Fruit fly (Drosophila melanogaster) whole organism, embryonic: ENCODE data around the gene CG13653.
A peak's percentile ranks its signal among the peaks of the same experiment; 100 is the strongest.

Experiments used
- Atf3 ChIP-seq: fragments of 200-800 bp; sonication (Bioruptor generic); optimal IDR thresholded peaks from 3 replicates; lab custom pipeline; 2016; ENCODE audit warnings: missing biosample characterization, missing genetic modification characterization
- Bgb ChIP-seq: fragments of 200-800 bp; sonication (Bioruptor generic); IDR thresholded peaks from 2 replicates; pipeline ENCODE4 v1.3.6; 2022; ENCODE audit warnings: missing biosample characterization, missing genetic modification characterization; ENCODE audit not compliant: partially characterized antibody
- C15 ChIP-seq: fragments of 200-800 bp; sonication (Bioruptor generic); IDR thresholded peaks from 3 replicates; pipeline ENCODE4 v1.3.6; 2022; ENCODE audit warnings: missing biosample characterization, missing genetic modification characterization
- CG11085 ChIP-seq: fragments of 200-800 bp; sonication (Bioruptor generic); IDR thresholded peaks from 2 replicates; pipeline ENCODE4 v1.3.6; 2022; ENCODE audit warnings: missing biosample characterization, missing genetic modification characterization
- CG11247 ChIP-seq: fragments of 200-800 bp; sonication (Bioruptor generic); IDR thresholded peaks from 2 replicates; pipeline ENCODE4 v1.3.6; 2022; ENCODE audit warnings: missing biosample characterization, missing genetic modification characterization
- CG11695 ChIP-seq: fragments of 200-800 bp; sonication (Bioruptor generic); IDR thresholded peaks from 3 replicates; pipeline ENCODE4 v1.3.6; 2022; ENCODE audit warnings: missing biosample characterization, missing genetic modification characterization
- CG11696 ChIP-seq: fragments of 200-800 bp; sonication (Bioruptor generic); IDR thresholded peaks from 2 replicates; pipeline ENCODE4 v1.3.6; 2022; ENCODE audit warnings: missing biosample characterization, missing genetic modification characterization
- CG11723 ChIP-seq: fragments of 200-800 bp; sonication (Bioruptor generic); optimal IDR thresholded peaks from 2 replicates; lab custom pipeline; 2017; ENCODE audit warnings: missing biosample characterization, mild to moderate bottlenecking, missing genetic modification characterization
- CG12769 ChIP-seq: fragments of 200-800 bp; sonication (Bioruptor generic); optimal IDR thresholded peaks from 2 replicates; lab custom pipeline; 2019; ENCODE audit warnings: missing biosample characterization, mild to moderate bottlenecking, missing genetic modification characterization, moderate library complexity
- CG13287 ChIP-seq: fragments of 200-800 bp; sonication (Bioruptor generic); IDR thresholded peaks from 2 replicates; pipeline ENCODE4 v1.3.6; 2022; ENCODE audit warnings: missing biosample characterization, missing genetic modification characterization; ENCODE audit not compliant: partially characterized antibody
- CG15696 ChIP-seq: fragments of 200-800 bp; sonication (Bioruptor generic); optimal IDR thresholded peaks from 2 replicates; lab custom pipeline; 2019; ENCODE audit warnings: missing biosample characterization, mild to moderate bottlenecking, missing genetic modification characterization, moderate library complexity
- CG18619 ChIP-seq: fragments of 200-800 bp; sonication (Bioruptor generic); optimal IDR thresholded peaks from 3 replicates; lab custom pipeline; 2017; ENCODE audit warnings: missing biosample characterization, mild to moderate bottlenecking, missing genetic modification characterization
- CG30431 ChIP-seq: fragments of 200-800 bp; sonication (Bioruptor generic); optimal IDR thresholded peaks from 2 replicates; lab custom pipeline; 2017; ENCODE audit warnings: missing biosample characterization, missing genetic modification characterization
- CG31388 ChIP-seq: fragments of 200-800 bp; sonication (Bioruptor generic); optimal IDR thresholded peaks from 2 replicates; lab custom pipeline; 2016; ENCODE audit warnings: missing biosample characterization, missing genetic modification characterization
- CG32532 ChIP-seq: fragments of 200-800 bp; sonication (Bioruptor generic); IDR thresholded peaks from 2 replicates; pipeline ENCODE4 v1.3.6; 2022; ENCODE audit warnings: missing biosample characterization, missing genetic modification characterization
- CG6689 ChIP-seq: fragments of 200-800 bp; sonication (Bioruptor generic); IDR thresholded peaks from 2 replicates; pipeline ENCODE4 v1.3.6; 2022; ENCODE audit warnings: missing biosample characterization, missing genetic modification characterization
- CG8388 ChIP-seq: fragments of 200-800 bp; sonication (Bioruptor generic); optimal IDR thresholded peaks from 2 replicates; lab custom pipeline; 2019; ENCODE audit warnings: missing biosample characterization, mild to moderate bottlenecking, missing genetic modification characterization, moderate library complexity
- CrebB ChIP-seq: fragments of 200-800 bp; sonication (Bioruptor generic); optimal IDR thresholded peaks from 3 replicates; lab custom pipeline; 2018; ENCODE audit warnings: missing biosample characterization, mild to moderate bottlenecking, missing genetic modification characterization
- Doc2 ChIP-seq: fragments of 200-800 bp; sonication (Bioruptor generic); IDR thresholded peaks from 2 replicates; pipeline ENCODE4 v1.3.6; 2022; ENCODE audit warnings: missing biosample characterization, missing genetic modification characterization
- Ets97D ChIP-seq: fragments of 200-800 bp; sonication (Bioruptor generic); optimal IDR thresholded peaks from 3 replicates; lab custom pipeline; 2016; ENCODE audit warnings: missing biosample characterization, missing genetic modification characterization
- HLH3B ChIP-seq: fragments of 200-800 bp; sonication (Bioruptor generic); IDR thresholded peaks from 2 replicates; pipeline ENCODE4 v1.3.6; 2022; ENCODE audit warnings: missing biosample characterization, missing genetic modification characterization
- Jarid2 ChIP-seq: fragments of 200-800 bp; sonication (Bioruptor generic); optimal IDR thresholded peaks from 3 replicates; lab custom pipeline; 2017; ENCODE audit warnings: mild to moderate bottlenecking, missing biosample characterization, missing genetic modification reagents, missing genetic modification characterization
- NFAT ChIP-seq: fragments of 200-800 bp; sonication (Bioruptor generic); IDR thresholded peaks from 2 replicates; pipeline ENCODE4 v1.3.6; 2022; ENCODE audit warnings: missing biosample characterization, missing genetic modification characterization
- Neu2 ChIP-seq: fragments of 200-800 bp; sonication (Bioruptor generic); optimal IDR thresholded peaks from 3 replicates; lab custom pipeline; 2016; ENCODE audit warnings: missing biosample characterization, missing genetic modification characterization, borderline replicate concordance
- PHDP ChIP-seq: fragments of 200-800 bp; sonication (Bioruptor generic); optimal IDR thresholded peaks from 3 replicates; lab custom pipeline; 2018; ENCODE audit warnings: missing biosample characterization, mild to moderate bottlenecking, missing genetic modification characterization, moderate library complexity
- Trl ChIP-seq, 3 experiments: fragments of >200 bp in 2 of 3; fragments of 200-800 bp in 1 of 3; sonication (Bioruptor generic) in 1 of 3; optimal IDR thresholded peaks; 2 replicates in 1 of 3; 3 replicates in 2 of 3; lab custom pipeline; 2016 to 2017; ENCODE audit warnings: missing biosample characterization in 1 of 3, missing genetic modification characterization in 1 of 3
- caup ChIP-seq: fragments of 200-800 bp; sonication (Bioruptor generic); optimal IDR thresholded peaks from 3 replicates; lab custom pipeline; 2017; ENCODE audit warnings: missing biosample characterization, mild to moderate bottlenecking, missing genetic modification characterization, moderate library complexity; ENCODE audit not compliant: severe bottlenecking
- croc ChIP-seq: fragments of 200-800 bp; sonication (Bioruptor generic); conservative IDR thresholded peaks from 3 replicates; pipeline ENCODE4 v1.3.6; 2022; ENCODE audit warnings: missing biosample characterization, missing genetic modification characterization
- danr ChIP-seq: fragments of 200-800 bp; sonication (Bioruptor generic); IDR thresholded peaks from 2 replicates; pipeline ENCODE4 v1.3.6; 2022; ENCODE audit warnings: missing biosample characterization, missing genetic modification characterization
- dm ChIP-seq: fragments of 200-800 bp; sonication (Bioruptor generic); optimal IDR thresholded peaks from 3 replicates; lab custom pipeline; 2016; ENCODE audit warnings: missing biosample characterization, missing genetic modification characterization
- dmrt11E ChIP-seq: fragments of 200-800 bp; sonication (Bioruptor generic); optimal IDR thresholded peaks from 3 replicates; lab custom pipeline; 2018; ENCODE audit warnings: missing biosample characterization, mild to moderate bottlenecking, missing genetic modification characterization, moderate library complexity
- dpn ChIP-seq, 2 experiments: fragments of 200-800 bp; sonication (Bioruptor generic); optimal IDR thresholded peaks; 3 replicates each; lab custom pipeline; 2016; ENCODE audit warnings: missing biosample characterization in 2 of 2, missing genetic modification characterization in 2 of 2
- ftz-f1 ChIP-seq: fragments of 200-800 bp; sonication (Bioruptor generic); optimal IDR thresholded peaks from 2 replicates; lab custom pipeline; 2016; ENCODE audit warnings: missing biosample characterization, missing genetic modification characterization
- h ChIP-seq: fragments of >200 bp; optimal IDR thresholded peaks from 2 replicates; lab custom pipeline; 2017
- hth ChIP-seq: fragments of >200 bp; optimal IDR thresholded peaks from 2 replicates; lab custom pipeline; 2017; ENCODE audit warnings: inconsistent platforms
- jing ChIP-seq: fragments of 200-800 bp; sonication (Bioruptor generic); optimal IDR thresholded peaks from 2 replicates; lab custom pipeline; 2018; ENCODE audit warnings: missing biosample characterization, mild to moderate bottlenecking, missing genetic modification characterization
- ken ChIP-seq: fragments of 200-800 bp; sonication (Bioruptor generic); IDR thresholded peaks from 3 replicates; pipeline ENCODE4 v1.3.6; 2022; ENCODE audit warnings: missing biosample characterization, missing genetic modification characterization
- knrl ChIP-seq: fragments of 200-800 bp; sonication (Bioruptor generic); IDR thresholded peaks from 3 replicates; pipeline ENCODE4 v1.3.6; 2022; ENCODE audit warnings: missing biosample characterization, missing genetic modification characterization; ENCODE audit not compliant: partially characterized antibody
- nom ChIP-seq: fragments of 200-800 bp; sonication (Bioruptor generic); optimal IDR thresholded peaks from 2 replicates; lab custom pipeline; 2017; ENCODE audit warnings: missing biosample characterization, missing genetic modification characterization, mild to moderate bottlenecking, moderate library complexity, missing genetic modification reagents
- pan ChIP-seq, 4 experiments: fragments of >200 bp in 3 of 4; fragments of 200-800 bp in 1 of 4; sonication (Bioruptor generic) in 1 of 4; optimal IDR thresholded peaks in 3 of 4; IDR thresholded peaks in 1 of 4; 2 replicates each; pipeline versions ENCODE4 v1.3.6 to Lab custom; 2017 to 2022; ENCODE audit warnings: missing biosample characterization in 2 of 4, missing genetic modification characterization in 2 of 4, mixed read lengths in 1 of 4
- pb ChIP-seq: fragments of 200-800 bp; sonication (Bioruptor generic); optimal IDR thresholded peaks from 3 replicates; lab custom pipeline; 2016; ENCODE audit warnings: missing biosample characterization, missing genetic modification characterization
- sim ChIP-seq: fragments of 200-800 bp; sonication (Bioruptor generic); IDR thresholded peaks from 2 replicates; pipeline ENCODE4 v1.3.6; 2022; ENCODE audit warnings: missing biosample characterization, missing genetic modification characterization
- sima ChIP-seq: fragments of 200-800 bp; sonication (Bioruptor generic); optimal IDR thresholded peaks from 2 replicates; lab custom pipeline; 2016; ENCODE audit warnings: missing biosample characterization, missing genetic modification characterization
- sob ChIP-seq: fragments of 200-800 bp; sonication (Bioruptor generic); IDR thresholded peaks from 2 replicates; pipeline ENCODE4 v1.3.6; 2022; ENCODE audit warnings: missing biosample characterization, missing genetic modification characterization
- unc-4 ChIP-seq: fragments of 200-800 bp; sonication (Bioruptor generic); IDR thresholded peaks from 2 replicates; pipeline ENCODE4 v1.3.6; 2022; ENCODE audit warnings: missing biosample characterization, missing genetic modification characterization; ENCODE audit not compliant: partially characterized antibody
- usp ChIP-seq: fragments of >200 bp; optimal IDR thresholded peaks from 2 replicates; lab custom pipeline; 2017; ENCODE audit warnings: missing biosample characterization, missing genetic modification characterization
- vvl ChIP-seq: fragments of 200-800 bp; sonication (Bioruptor generic); IDR thresholded peaks from 2 replicates; pipeline ENCODE4 v1.3.6; 2022; ENCODE audit warnings: missing biosample characterization, missing genetic modification characterization
- wdn ChIP-seq: fragments of 200-800 bp; sonication (Bioruptor generic); IDR thresholded peaks from 2 replicates; pipeline ENCODE4 v1.3.6; 2022; ENCODE audit warnings: missing biosample characterization, missing genetic modification characterization
- z ChIP-seq: fragments of 200-800 bp; sonication (Bioruptor generic); IDR thresholded peaks from 3 replicates; pipeline ENCODE4 v1.3.6; 2022; ENCODE audit warnings: missing biosample characterization, missing genetic modification characterization

Gene CG13653

DNA sequence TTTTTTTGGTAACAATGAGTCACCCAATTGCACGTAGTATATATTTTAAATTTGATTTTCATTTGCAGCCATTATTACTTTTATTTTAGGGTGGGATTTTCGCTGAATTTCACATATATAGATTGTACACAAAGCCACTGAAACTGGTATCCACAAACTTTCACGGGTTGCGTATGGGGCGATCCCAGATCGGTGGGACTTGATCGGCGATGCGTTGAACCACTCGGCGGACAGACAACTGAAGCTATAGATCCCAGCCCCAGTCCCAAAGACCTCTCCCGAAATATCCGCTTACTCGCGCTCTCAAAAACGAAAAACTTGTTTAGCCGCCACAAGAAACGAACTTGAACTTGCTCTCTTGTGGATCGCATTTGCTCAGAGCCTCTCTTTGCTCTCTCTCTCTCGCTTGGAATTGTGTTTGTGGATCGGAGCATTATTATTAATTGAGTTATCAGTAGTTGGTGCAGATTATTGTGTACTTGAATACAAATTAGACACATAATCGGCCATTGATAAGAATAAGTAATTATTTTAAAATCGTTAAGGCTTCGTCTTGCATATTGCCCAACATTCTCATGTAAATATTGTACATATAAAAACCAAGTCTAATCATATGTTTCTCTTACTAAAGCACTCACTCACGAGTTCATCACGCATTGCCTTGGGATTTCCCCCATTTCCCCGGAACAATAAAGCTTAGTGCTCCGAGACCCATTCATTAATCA is 12.9 kb downstream of the CG13653 start, which contains the start of gene Cad96Ca:
TSS of gene Cad96Ca (minus strand) at position 242 of the 725 bp plus-strand sequence.
- TF ChIP-seq CG11085 (no peak), croc (GFP tag; lab: Robert Waterston, UW) (no peak), CrebB (tag; lab: Kevin White, UChicago) (no peak), CG11695 (GFP tag; lab: Robert Waterston, UW) (no peak), Trl (optimal IDR thresholded peaks at IDR 0.05; lab: Kevin White, UChicago) (peak; percentile 90 to 92), Trl (GFP tag; optimal IDR thresholded peaks at IDR 0.05; lab: Kevin White, UChicago) (no peak), Ets97D (GFP tag; lab: Kevin White, UChicago) (no peak), CG11247 (GFP tag; lab: Robert Waterston, UW) (peak; percentile 65), pb (GFP tag; lab: Kevin White, UChicago) (no peak), CG8388 (GFP tag; lab: Kevin White, UChicago) (no peak), Neu2 (GFP tag; lab: Kevin White, UChicago) (no peak), Bgb (GFP tag; lab: Robert Waterston, UW) (peak; percentile 17; the same call in 1 of the 2 replicates), ken (GFP tag; lab: Robert Waterston, UW) (0 out of 3 replicates have a peak, but pooled peaks have one; percentile 6), CG11723 (GFP tag; lab: Kevin White, UChicago) (no peak), sim (GFP tag; lab: Robert Waterston, UW) (no peak), vvl (GFP tag; lab: Robert Waterston, UW) (peak; percentile 53; the same call in 1 of the 2 replicates), CG31388 (GFP tag; lab: Kevin White, UChicago) (no peak), dpn (GFP tag; optimal IDR thresholded peaks at IDR 0.05; lab: Kevin White, UChicago) (no peak), Jarid2 (GFP tag; lab: Kevin White, UChicago) (peak; percentile 57), wdn (GFP tag; lab: Robert Waterston, UW) (no peak), nom (peak; percentile 46), CG30431 (GFP tag; lab: Kevin White, UChicago) (no peak), CG12769 (peak; percentile 93), CG32532 (GFP tag; lab: Robert Waterston, UW) (peak; percentile 45; the same call in 1 of the 2 replicates), usp (no peak), knrl (no peak), CG18619 (GFP tag; lab: Kevin White, UChicago) (no peak), Doc2 (GFP tag; lab: Robert Waterston, UW) (no peak), NFAT (GFP tag; lab: Robert Waterston, UW) (no peak), caup (GFP tag; lab: Kevin White, UChicago) (no peak), jing (GFP tag; lab: Kevin White, UChicago) (no peak), sima (no peak), h (lab: Kevin White, UChicago) (no peak), CG6689 (GFP tag; lab: Robert Waterston, UW) (no peak), C15 (no peak), dm (GFP tag; lab: Kevin White, UChicago) (no peak), danr (GFP tag; lab: Robert Waterston, UW) (no peak), unc-4 (no peak), ftz-f1 (no peak), CG13287 (GFP tag; lab: Robert Waterston, UW) (no peak), z (GFP tag; lab: Robert Waterston, UW) (peak; percentile 67; the same call in 1 of the 3 replicates), pan (optimal IDR thresholded peaks at IDR 0.05; lab: Kevin White, UChicago) (no peak), pan (GFP tag; optimal IDR thresholded peaks at IDR 0.05 in 1 of 2, IDR thresholded peaks at IDR 0.05 in 1 of 2) (no peak), CG15696 (tag; lab: Kevin White, UChicago) (no peak), Atf3 (GFP tag; lab: Kevin White, UChicago) (no peak), PHDP (tag; lab: Kevin White, UChicago) (no peak), dmrt11E (tag; lab: Kevin White, UChicago) (no peak), hth (lab: Kevin White, UChicago) (no peak), HLH3B (no peak), sob (0 out of 2 replicates have a peak, but pooled peaks have one; percentile 14), CG11696 (GFP tag; lab: Robert Waterston, UW) (no peak)
